Worm (Caenorhabditis elegans): ENCODE measurements around the gene dyf-7.

- TF ChIP-seq ceh-82 (tag; optimal IDR thresholded peaks at IDR 0.05) (no peak), lin-13 (GFP tag; optimal IDR thresholded peaks at IDR 0.05) (no peak), ceh-20 (GFP tag; IDR thresholded peaks at IDR 0.05) (0 out of 2 replicates have a peak, but pooled peaks have one; percentile 27), saeg-2 (GFP tag; IDR thresholded peaks at IDR 0.05) (no peak), pha-4 (GFP tag; IDR thresholded peaks at IDR 0.05) (no peak), pha-4 (tag; optimal IDR thresholded peaks at IDR 0.05) (no peak), mxl-3 (GFP tag; optimal IDR thresholded peaks at IDR 0.05) (no peak), unc-62 (GFP tag; optimal IDR thresholded peaks at IDR 0.05 in 1 of 2) (no peak), unc-62 (tag; optimal IDR thresholded peaks at IDR 0.05) (no peak), F44E2.7 (GFP tag; IDR thresholded peaks at IDR 0.05) (no peak), mdl-1 (tag; optimal IDR thresholded peaks at IDR 0.05) (no peak)
These were observed 11.2 kb upstream of the dyf-7 start for ce11 chrX:9687264-9687663.
